Worm (Caenorhabditis elegans) whole organism, midembryonic: ENCODE data around the gene C40A11.8.

Experiments used
- flt-1 ChIP-seq: fragments of 200-800 bp; sonication (Bioruptor generic); IDR thresholded peaks from 2 replicates; pipeline ENCODE4 v1.3.6; 2022; ENCODE audit warnings: missing genetic modification characterization, missing compliant biosample characterization
- ref-1 ChIP-seq: fragments of 200-800 bp; sonication (Bioruptor generic); conservative IDR thresholded peaks from 2 replicates; pipeline ENCODE4 v1.3.6; 2022; ENCODE audit warnings: missing genetic modification reagents, missing genetic modification characterization, missing compliant biosample characterization
- tab-1 ChIP-seq: fragments of 200-800 bp; sonication (Bioruptor generic); IDR thresholded peaks from 2 replicates; pipeline ENCODE4 v1.3.6; 2022; ENCODE audit warnings: missing genetic modification characterization, missing compliant biosample characterization
- ztf-29 ChIP-seq: fragments of 200-800 bp; sonication (Bioruptor generic); IDR thresholded peaks from 2 replicates; pipeline ENCODE4 v1.3.6; 2022; ENCODE audit warnings: missing genetic modification reagents, missing genetic modification characterization, missing compliant biosample characterization

DNA sequence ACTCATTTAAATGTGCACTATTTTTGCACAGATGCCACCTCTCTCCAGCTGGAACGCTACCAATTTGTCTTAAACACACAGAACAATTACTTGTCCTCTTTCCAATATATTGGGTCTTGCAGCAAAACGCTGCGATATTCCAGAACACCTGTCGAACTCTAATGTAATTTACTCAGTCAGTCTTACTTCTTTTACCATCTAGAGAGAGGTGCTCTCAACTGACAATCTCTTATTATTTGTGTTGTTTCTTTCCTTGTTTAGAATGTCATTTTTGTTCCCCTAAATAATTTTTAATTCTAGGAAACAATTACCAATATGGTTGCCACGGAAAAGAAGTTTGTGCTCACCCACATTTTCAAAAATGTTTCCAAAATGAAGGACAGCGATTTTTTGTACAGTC, 20.0 kb downstream of the C40A11.8 start, which contains the start of gene sdz-28:
- TF ChIP-seq flt-1 (no peak), ref-1 (no peak), tab-1 (GFP tag; lab: Robert Waterston, UW) (no peak), ztf-29 (GFP tag; lab: Robert Waterston, UW) (no peak)
